Worm (Caenorhabditis elegans): ENCODE results near the gene ttbk-8.1.

ce11 chrIV:13493719-13494118 is 21.6 kb downstream of the ttbk-8.1 start:
- TF ChIP-seq ceh-13 (GFP tag; optimal IDR thresholded peaks at IDR 0.05) (no peak), ets-7 (tag; optimal IDR thresholded peaks at IDR 0.05) (no peak), ama-1 (optimal IDR thresholded peaks at IDR 0.05) (no peak), aly-1 (tag; optimal IDR thresholded peaks at IDR 0.05) (no peak), hmg-4 (GFP tag; optimal IDR thresholded peaks at IDR 0.05) (no peak), flt-1 (GFP tag; IDR thresholded peaks at IDR 0.05) (no peak), scrt-1 (GFP tag; IDR thresholded peaks at IDR 0.05) (no peak), tbx-11 (GFP tag; IDR thresholded peaks at IDR 0.05) (no peak), tbx-37 (GFP tag; conservative IDR thresholded peaks at IDR 0.05) (no peak), hnd-1 (tag; optimal IDR thresholded peaks at IDR 0.05) (no peak)
